Fruit fly (Drosophila melanogaster) whole organism, embryonic: Measurements from ENCODE around the gene Alp4.

Experiments used
- CG10147 ChIP-seq: fragments of 200-800 bp; sonication (Bioruptor generic); optimal IDR thresholded peaks from 2 replicates; lab custom pipeline; 2019; ENCODE audit warnings: missing biosample characterization, mild to moderate bottlenecking, missing genetic modification characterization, moderate library complexity
- CG10979 ChIP-seq: fragments of 200-800 bp; sonication (Bioruptor generic); optimal IDR thresholded peaks from 2 replicates; lab custom pipeline; 2018; ENCODE audit warnings: missing biosample characterization, mild to moderate bottlenecking, missing genetic modification characterization, moderate library complexity
- CG12659 ChIP-seq: fragments of 200-800 bp; sonication (Bioruptor generic); optimal IDR thresholded peaks from 3 replicates; lab custom pipeline; 2017; ENCODE audit warnings: mild to moderate bottlenecking, missing biosample characterization, missing genetic modification reagents, missing genetic modification characterization
- CG13424 ChIP-seq: fragments of 200-800 bp; sonication (Bioruptor generic); optimal IDR thresholded peaks from 2 replicates; lab custom pipeline; 2019; ENCODE audit warnings: missing biosample characterization, mild to moderate bottlenecking, missing genetic modification characterization, moderate library complexity
- CG17829 ChIP-seq: fragments of 200-800 bp; optimal IDR thresholded peaks from 2 replicates; lab custom pipeline; 2019; ENCODE audit warnings: missing biosample characterization, mild to moderate bottlenecking, missing genetic modification characterization, moderate library complexity
- CG18476 ChIP-seq: fragments of 200-800 bp; sonication (Bioruptor generic); optimal IDR thresholded peaks from 2 replicates; lab custom pipeline; 2016; ENCODE audit warnings: missing biosample characterization, mild to moderate bottlenecking, missing genetic modification characterization
- CG2889 ChIP-seq: fragments of 200-800 bp; sonication (Bioruptor generic); IDR thresholded peaks from 3 replicates; pipeline ENCODE4 v1.3.6; 2022; ENCODE audit warnings: missing biosample characterization, missing genetic modification characterization
- CG6689 ChIP-seq: fragments of 200-800 bp; sonication (Bioruptor generic); IDR thresholded peaks from 2 replicates; pipeline ENCODE4 v1.3.6; 2022; ENCODE audit warnings: missing biosample characterization, missing genetic modification characterization
- CG9797 ChIP-seq: fragments of 200-800 bp; sonication (Bioruptor generic); optimal IDR thresholded peaks from 3 replicates; lab custom pipeline; 2018; ENCODE audit warnings: missing biosample characterization, mild to moderate bottlenecking, missing genetic modification characterization
- CG9817 ChIP-seq: fragments of 200-800 bp; sonication (Bioruptor generic); optimal IDR thresholded peaks from 2 replicates; lab custom pipeline; 2018; ENCODE audit warnings: missing biosample characterization, mild to moderate bottlenecking, missing genetic modification characterization, moderate library complexity
- CTCF ChIP-seq: fragments of 200-800 bp; sonication (Bioruptor generic); optimal IDR thresholded peaks from 2 replicates; lab custom pipeline; 2017; ENCODE audit warnings: missing biosample characterization, mild to moderate bottlenecking, missing genetic modification characterization, moderate library complexity
- Dref ChIP-seq: fragments of 200-800 bp; sonication (Bioruptor generic); IDR thresholded peaks from 2 replicates; pipeline ENCODE4 v1.3.6; 2022; ENCODE audit warnings: missing biosample characterization, missing genetic modification characterization
- Drgx ChIP-seq: fragments of 200-800 bp; sonication (Bioruptor generic); IDR thresholded peaks from 2 replicates; pipeline ENCODE4 v1.3.6; 2022; ENCODE audit warnings: missing biosample characterization, missing genetic modification characterization
- Hmr ChIP-seq: fragments of 200-800 bp; sonication (Bioruptor generic); optimal IDR thresholded peaks from 3 replicates; lab custom pipeline; 2017; ENCODE audit warnings: mild to moderate bottlenecking, missing biosample characterization, missing genetic modification reagents, missing genetic modification characterization
- Max ChIP-seq: fragments of 200-800 bp; sonication (Bioruptor generic); optimal IDR thresholded peaks from 2 replicates; lab custom pipeline; 2016; ENCODE audit warnings: missing biosample characterization, mild to moderate bottlenecking, missing genetic modification characterization
- Nf-YA ChIP-seq: fragments of 200-800 bp; sonication (Bioruptor generic); IDR thresholded peaks from 2 replicates; pipeline ENCODE4 v1.3.6; 2022; ENCODE audit warnings: missing biosample characterization, missing genetic modification characterization
- Nf-YC ChIP-seq: fragments of 200-800 bp; optimal IDR thresholded peaks from 3 replicates; lab custom pipeline; 2019; ENCODE audit warnings: missing biosample characterization, mild to moderate bottlenecking, missing genetic modification characterization, moderate library complexity
- Oli ChIP-seq: fragments of 200-800 bp; sonication (Bioruptor generic); optimal IDR thresholded peaks from 2 replicates; lab custom pipeline; 2018; ENCODE audit warnings: missing biosample characterization, mild to moderate bottlenecking, missing genetic modification characterization, moderate library complexity
- PHDP ChIP-seq: fragments of 200-800 bp; sonication (Bioruptor generic); optimal IDR thresholded peaks from 3 replicates; lab custom pipeline; 2018; ENCODE audit warnings: missing biosample characterization, mild to moderate bottlenecking, missing genetic modification characterization, moderate library complexity
- Sox102F ChIP-seq: fragments of 200-800 bp; sonication (Bioruptor generic); optimal IDR thresholded peaks from 2 replicates; lab custom pipeline; 2018; ENCODE audit warnings: missing biosample characterization, mild to moderate bottlenecking, missing genetic modification characterization, moderate library complexity
- Spps ChIP-seq: fragments of 200-800 bp; sonication (Bioruptor generic); optimal IDR thresholded peaks from 2 replicates; lab custom pipeline; 2018; ENCODE audit warnings: missing biosample characterization, mild to moderate bottlenecking, missing genetic modification characterization
- Stat92E ChIP-seq, 3 experiments: fragments of >200 bp in 2 of 3; fragments of 200-800 bp in 1 of 3; sonication (Bioruptor generic) in 1 of 3; optimal IDR thresholded peaks; 2 replicates each; lab custom pipeline; 2017 to 2019; ENCODE audit warnings: missing biosample characterization in 3 of 3, missing genetic modification characterization in 3 of 3, mild to moderate bottlenecking in 1 of 3, moderate library complexity in 1 of 3
- Vsx1 ChIP-seq: fragments of 200-800 bp; sonication (Bioruptor generic); optimal IDR thresholded peaks from 2 replicates; lab custom pipeline; 2017; ENCODE audit warnings: missing biosample characterization, mild to moderate bottlenecking, missing genetic modification characterization, missing genetic modification reagents
- Xbp1 ChIP-seq: fragments of 200-800 bp; sonication (Bioruptor generic); optimal IDR thresholded peaks from 3 replicates; lab custom pipeline; 2016; ENCODE audit warnings: missing biosample characterization, mild to moderate bottlenecking, missing genetic modification characterization
- abd-A ChIP-seq: fragments of 200-800 bp; sonication (Bioruptor generic); optimal IDR thresholded peaks from 3 replicates; lab custom pipeline; 2019; ENCODE audit warnings: missing biosample characterization, mild to moderate bottlenecking, missing genetic modification characterization, moderate library complexity
- ac ChIP-seq: fragments of 200-800 bp; sonication (Bioruptor generic); optimal IDR thresholded peaks from 3 replicates; lab custom pipeline; 2017; ENCODE audit warnings: missing biosample characterization, mild to moderate bottlenecking, missing genetic modification characterization
- ash1 ChIP-seq: fragments of 200-800 bp; sonication (Bioruptor generic); optimal IDR thresholded peaks from 2 replicates; lab custom pipeline; 2018; ENCODE audit warnings: missing biosample characterization, mild to moderate bottlenecking, missing genetic modification characterization
- ato ChIP-seq: fragments of 200-800 bp; sonication (Bioruptor generic); IDR thresholded peaks from 2 replicates; pipeline ENCODE4 v1.3.6; 2022; ENCODE audit warnings: missing biosample characterization, missing genetic modification characterization; ENCODE audit not compliant: partially characterized antibody
- bbx ChIP-seq: fragments of 200-800 bp; sonication (Bioruptor generic); IDR thresholded peaks from 2 replicates; pipeline ENCODE4 v1.3.6; 2022; ENCODE audit warnings: missing biosample characterization, missing genetic modification characterization; ENCODE audit not compliant: partially characterized antibody
- bowl ChIP-seq: fragments of 200-800 bp; sonication (Bioruptor generic); IDR thresholded peaks from 2 replicates; pipeline ENCODE4 v1.3.6; 2022; ENCODE audit warnings: missing biosample characterization, missing genetic modification characterization
- chif ChIP-seq, 2 experiments: fragments of 200-800 bp; sonication (Bioruptor generic); optimal IDR thresholded peaks; 3 replicates each; lab custom pipeline; 2016; ENCODE audit warnings: missing biosample characterization in 2 of 2, missing genetic modification characterization in 2 of 2
- eve ChIP-seq, 2 experiments: fragments of >200 bp; optimal IDR thresholded peaks; 2 replicates each; lab custom pipeline; 2017; ENCODE audit warnings: missing biosample characterization in 2 of 2, missing genetic modification characterization in 2 of 2
- gce ChIP-seq: fragments of 200-800 bp; sonication (Bioruptor generic); IDR thresholded peaks from 3 replicates; pipeline ENCODE4 v1.3.6; 2022; ENCODE audit warnings: missing biosample characterization, missing genetic modification characterization
- gem ChIP-seq: fragments of 200-800 bp; sonication (Bioruptor generic); optimal IDR thresholded peaks from 2 replicates; lab custom pipeline; 2019; ENCODE audit warnings: missing biosample characterization, mild to moderate bottlenecking, missing genetic modification characterization, moderate library complexity
- gfzf ChIP-seq: fragments of 200-800 bp; sonication (Bioruptor generic); optimal IDR thresholded peaks from 2 replicates; lab custom pipeline; 2016; ENCODE audit warnings: missing biosample characterization, mild to moderate bottlenecking, missing genetic modification characterization, moderate library complexity
- her ChIP-seq: fragments of 200-800 bp; sonication (Bioruptor generic); optimal IDR thresholded peaks from 2 replicates; lab custom pipeline; 2016; ENCODE audit warnings: missing biosample characterization, missing genetic modification characterization
- hth ChIP-seq: fragments of >200 bp; optimal IDR thresholded peaks from 2 replicates; lab custom pipeline; 2017; ENCODE audit warnings: inconsistent platforms
- ind ChIP-seq: fragments of 200-800 bp; sonication (Bioruptor generic); optimal IDR thresholded peaks from 3 replicates; lab custom pipeline; 2016; ENCODE audit warnings: missing biosample characterization, missing genetic modification characterization
- inv ChIP-seq: fragments of 200-800 bp; sonication (Bioruptor generic); IDR thresholded peaks from 2 replicates; pipeline ENCODE4 v1.3.6; 2022; ENCODE audit warnings: missing biosample characterization, missing genetic modification characterization; ENCODE audit not compliant: partially characterized antibody
- kah ChIP-seq: fragments of 200-800 bp; sonication (Bioruptor generic); optimal IDR thresholded peaks from 2 replicates; lab custom pipeline; 2018; ENCODE audit warnings: missing biosample characterization, mild to moderate bottlenecking, missing genetic modification characterization
- lbe ChIP-seq: fragments of 200-800 bp; sonication (Bioruptor generic); optimal IDR thresholded peaks from 2 replicates; lab custom pipeline; 2016; ENCODE audit warnings: missing biosample characterization, mild to moderate bottlenecking, missing genetic modification characterization
- lola ChIP-seq, 3 experiments: fragments of >200 bp in 2 of 3; fragments of 200-800 bp in 1 of 3; sonication (Bioruptor generic) in 1 of 3; optimal IDR thresholded peaks; 2 replicates each; lab custom pipeline; 2017 to 2019; ENCODE audit warnings: missing biosample characterization in 3 of 3, missing genetic modification characterization in 3 of 3, mild to moderate bottlenecking in 1 of 3, moderate library complexity in 1 of 3
- mld ChIP-seq: fragments of 200-800 bp; sonication (Bioruptor generic); IDR thresholded peaks from 3 replicates; pipeline ENCODE4 v1.3.6; 2022; ENCODE audit warnings: missing biosample characterization, missing genetic modification characterization; ENCODE audit not compliant: partially characterized antibody
- nom ChIP-seq: fragments of 200-800 bp; sonication (Bioruptor generic); optimal IDR thresholded peaks from 2 replicates; lab custom pipeline; 2017; ENCODE audit warnings: missing biosample characterization, missing genetic modification characterization, mild to moderate bottlenecking, moderate library complexity, missing genetic modification reagents
- phol ChIP-seq: fragments of 200-800 bp; sonication (Bioruptor generic); optimal IDR thresholded peaks from 3 replicates; lab custom pipeline; 2018; ENCODE audit warnings: missing biosample characterization, mild to moderate bottlenecking, missing genetic modification characterization, moderate library complexity
- sd ChIP-seq: fragments of 200-800 bp; sonication (Bioruptor generic); optimal IDR thresholded peaks from 3 replicates; lab custom pipeline; 2018; ENCODE audit warnings: missing biosample characterization, mild to moderate bottlenecking, missing genetic modification characterization, moderate library complexity
- sens-2 ChIP-seq: fragments of 200-800 bp; sonication (Bioruptor generic); IDR thresholded peaks from 2 replicates; pipeline ENCODE4 v1.3.6; 2022; ENCODE audit warnings: missing biosample characterization, missing genetic modification characterization
- tap ChIP-seq: fragments of 200-800 bp; optimal IDR thresholded peaks from 3 replicates; lab custom pipeline; 2019; ENCODE audit warnings: missing biosample characterization, mild to moderate bottlenecking, missing genetic modification characterization, moderate library complexity
- unpg ChIP-seq: fragments of 200-800 bp; sonication (Bioruptor generic); optimal IDR thresholded peaks from 3 replicates; lab custom pipeline; 2018; ENCODE audit warnings: missing biosample characterization, mild to moderate bottlenecking, missing genetic modification characterization, moderate library complexity

Alp4 gene

DNA sequence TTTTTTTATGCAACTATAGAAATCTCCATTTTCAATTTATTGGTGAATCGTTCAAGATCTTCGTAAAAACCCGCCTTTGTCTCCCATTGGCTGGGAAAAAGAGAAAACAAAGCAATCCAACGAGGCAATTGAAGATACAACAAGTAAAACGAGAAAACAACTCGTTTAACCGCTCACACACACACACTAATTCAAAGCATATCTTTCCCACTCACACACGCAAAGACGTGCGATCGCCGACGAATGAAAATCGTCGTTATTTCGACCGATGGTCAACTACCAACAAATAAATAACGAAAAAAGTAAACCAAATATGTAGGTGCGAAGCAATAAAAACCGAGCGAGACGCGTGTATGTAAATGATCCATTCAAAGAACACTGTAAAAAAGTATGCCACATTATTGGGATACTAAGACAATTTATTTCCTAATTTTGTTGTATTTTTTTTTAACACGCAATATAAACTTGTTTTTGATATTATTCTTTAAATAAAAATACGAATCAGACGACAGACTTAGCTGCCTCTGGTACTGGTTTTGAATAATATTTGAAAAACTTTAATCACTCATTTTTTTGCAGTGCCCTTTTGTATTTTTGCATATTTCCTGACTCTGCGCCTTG, 13.7 kb downstream of the Alp4 start (continued):
- TF ChIP-seq CG12659 (GFP tag; lab: Kevin White, UChicago) (peak; percentile 5), Sox102F (GFP tag; lab: Kevin White, UChicago) (peak; percentile 30), inv (GFP tag; lab: Robert Waterston, UW) (no peak), CG13424 (tag; lab: Kevin White, UChicago) (no peak), ato (GFP tag; lab: Robert Waterston, UW) (no peak), phol (tag; lab: Kevin White, UChicago) (peak; percentile 11), lola (GFP tag; optimal IDR thresholded peaks at IDR 0.05; lab: Kevin White, UChicago) (peak in 1 of 3 experiments; percentile 16), Drgx (peak; percentile 81), CG10979 (no peak), sens-2 (GFP tag; lab: Robert Waterston, UW) (no peak), ind (GFP tag; lab: Kevin White, UChicago) (no peak), Stat92E (GFP tag; optimal IDR thresholded peaks at IDR 0.05; lab: Kevin White, UChicago) (no peak), PHDP (peak; percentile 23), CG9817 (tag; lab: Kevin White, UChicago) (no peak), tap (tag; lab: Kevin White, UChicago) (no peak), Hmr (no peak), CG17829 (no peak), sd (tag; lab: Kevin White, UChicago) (peak; percentile 50), Xbp1 (no peak), CG9797 (GFP tag; lab: Kevin White, UChicago) (no peak), Max (GFP tag; lab: Kevin White, UChicago) (no peak), unpg (GFP tag; lab: Kevin White, UChicago) (peak; percentile 31), abd-A (tag; lab: Kevin White, UChicago) (peak; percentile 16), Dref (no peak), bowl (GFP tag; lab: Robert Waterston, UW) (no peak), Nf-YA (GFP tag; lab: Robert Waterston, UW) (peak; percentile 89), lbe (GFP tag; lab: Kevin White, UChicago) (peak; percentile 48), nom (GFP tag; lab: Kevin White, UChicago) (peak; percentile 94), CG2889 (GFP tag; lab: Robert Waterston, UW) (no peak), gem (tag; lab: Kevin White, UChicago) (peak; percentile 68), mld (no peak), kah (no peak), gce (GFP tag; lab: Robert Waterston, UW) (no peak), CG10147 (GFP tag; lab: Kevin White, UChicago) (no peak), her (GFP tag; lab: Kevin White, UChicago) (no peak), Spps (tag; lab: Kevin White, UChicago) (no peak), CTCF (GFP tag; lab: Kevin White, UChicago) (no peak), hth (lab: Kevin White, UChicago) (no peak), Vsx1 (GFP tag; lab: Kevin White, UChicago) (no peak), ac (GFP tag; lab: Kevin White, UChicago) (no peak), gfzf (GFP tag; lab: Kevin White, UChicago) (no peak), eve (GFP tag; optimal IDR thresholded peaks at IDR 0.05; lab: Kevin White, UChicago) (peak in 1 of 2 experiments; percentile 62), Oli (tag; lab: Kevin White, UChicago) (peak; percentile 20), chif (GFP tag; optimal IDR thresholded peaks at IDR 0.05; lab: Kevin White, UChicago) (peak in 1 of 2 experiments; percentile 35), Nf-YC (tag; lab: Kevin White, UChicago) (peak; percentile 99), CG6689 (GFP tag; lab: Robert Waterston, UW) (0 out of 2 replicates have a peak, but pooled peaks have one; percentile 7), ash1 (no peak), CG18476 (GFP tag; lab: Kevin White, UChicago) (no peak), bbx (GFP tag; lab: Robert Waterston, UW) (0 out of 2 replicates have a peak, but pooled peaks have one; percentile 24)
